Worm (Caenorhabditis elegans) whole organism, young adult: Measurements from ENCODE around the gene F46B6.13.
A peak's percentile ranks its signal among the peaks of the same experiment; 100 is the strongest.

ENCODE experiments used
- B0019.2 ChIP-seq: fragments of 200-800 bp; sonication (Bioruptor generic); conservative IDR thresholded peaks from 2 replicates; pipeline ENCODE4 v1.3.6; 2022; ENCODE audit warnings: missing genetic modification reagents, missing genetic modification characterization, missing compliant biosample characterization
- B0261.1 ChIP-seq: sonication (generic microtip); optimal IDR thresholded peaks from 2 replicates; lab custom pipeline; 2016; ENCODE audit warnings: mild to moderate bottlenecking, missing genetic modification characterization, moderate library complexity, missing compliant biosample characterization
- C06A6.2 ChIP-seq: fragments of 200-800 bp; sonication (Bioruptor generic); conservative IDR thresholded peaks from 2 replicates; pipeline ENCODE4 v1.3.6; 2022; ENCODE audit warnings: missing genetic modification characterization, missing compliant biosample characterization
- C17E4.6 ChIP-seq: fragments of 200-800 bp; sonication (Bioruptor generic); IDR thresholded peaks from 2 replicates; pipeline ENCODE4 v1.3.6; 2022; ENCODE audit warnings: missing genetic modification reagents, missing genetic modification characterization, missing compliant biosample characterization
- F22D6.2 ChIP-seq: sonication (generic microtip); optimal IDR thresholded peaks from 2 replicates; lab custom pipeline; 2016; ENCODE audit warnings: mild to moderate bottlenecking, missing genetic modification characterization, missing compliant biosample characterization
- F23B12.7 ChIP-seq: sonication (generic microtip); optimal IDR thresholded peaks from 2 replicates; lab custom pipeline; 2017; ENCODE audit warnings: missing genetic modification characterization, mild to moderate bottlenecking, missing compliant biosample characterization, antibody characterized with exemption, moderate library complexity; ENCODE audit not compliant: insufficient read depth
- F39B2.1 ChIP-seq: fragments of 200-800 bp; sonication (Bioruptor generic); IDR thresholded peaks from 2 replicates; pipeline ENCODE4 v1.3.6; 2022; ENCODE audit warnings: missing genetic modification reagents, missing genetic modification characterization, missing compliant biosample characterization
- K11D2.4 ChIP-seq: fragments of 200-800 bp; sonication (Bioruptor generic); IDR thresholded peaks from 2 replicates; pipeline ENCODE4 v1.3.6; 2022; ENCODE audit warnings: missing genetic modification reagents, missing genetic modification characterization, missing compliant biosample characterization
- K12H6.12 ChIP-seq: fragments of 200-800 bp; sonication (Bioruptor generic); optimal IDR thresholded peaks from 2 replicates; lab custom pipeline; 2018; ENCODE audit warnings: mild to moderate bottlenecking, missing genetic modification characterization, missing compliant biosample characterization
- T26A5.8 ChIP-seq: sonication (generic microtip); optimal IDR thresholded peaks from 2 replicates; lab custom pipeline; 2016; ENCODE audit warnings: missing genetic modification characterization, missing compliant biosample characterization
- Y53G8AR.9 ChIP-seq: fragments of 200-800 bp; sonication (Bioruptor generic); conservative IDR thresholded peaks from 2 replicates; pipeline ENCODE4 v1.3.6; 2022; ENCODE audit warnings: missing genetic modification reagents, missing genetic modification characterization, missing compliant biosample characterization
- Y95B8A.8 ChIP-seq: fragments of 200-800 bp; sonication (Bioruptor generic); IDR thresholded peaks from 2 replicates; pipeline ENCODE4 v1.3.6; 2022; ENCODE audit warnings: missing genetic modification reagents, missing genetic modification characterization, missing compliant biosample characterization
- ama-1 ChIP-seq, 3 experiments: fragments of 150-350 bp in 1 of 3; sonication (generic microtip) in 2 of 3; optimal IDR thresholded peaks; 2 replicates each; lab custom pipeline; 2014 to 2018; ENCODE audit warnings: missing biosample characterization in 2 of 3, missing genetic modification characterization in 2 of 3, missing genetic modification reagents in 2 of 3
- aptf-3 ChIP-seq: fragments of 200-800 bp; sonication (Bioruptor generic); IDR thresholded peaks from 2 replicates; pipeline ENCODE4 v1.3.6; 2022; ENCODE audit warnings: missing genetic modification characterization, missing compliant biosample characterization
- bed-1 ChIP-seq: fragments of 200-800 bp; sonication (Bioruptor generic); IDR thresholded peaks from 2 replicates; pipeline ENCODE4 v1.3.6; 2022; ENCODE audit warnings: missing genetic modification reagents, missing genetic modification characterization, missing compliant biosample characterization
- ccch-3 ChIP-seq: fragments of 200-800 bp; sonication (Bioruptor generic); optimal IDR thresholded peaks from 2 replicates; lab custom pipeline; 2018; ENCODE audit warnings: mild to moderate bottlenecking, missing genetic modification characterization, missing compliant biosample characterization
- chd-7 ChIP-seq: sonication (generic microtip); optimal IDR thresholded peaks from 2 replicates; lab custom pipeline; 2016; ENCODE audit warnings: mild to moderate bottlenecking, missing genetic modification characterization, moderate library complexity, missing compliant biosample characterization
- egrh-3 ChIP-seq: fragments of 200-800 bp; sonication (Bioruptor generic); IDR thresholded peaks from 2 replicates; pipeline ENCODE4 v1.3.6; 2022; ENCODE audit warnings: missing genetic modification reagents, missing genetic modification characterization, missing compliant biosample characterization
- gei-17 ChIP-seq: fragments of 200-800 bp; sonication (Bioruptor generic); optimal IDR thresholded peaks from 2 replicates; lab custom pipeline; 2018; ENCODE audit warnings: mild to moderate bottlenecking, missing genetic modification characterization, missing compliant biosample characterization
- hlh-26 ChIP-seq: fragments of 200-800 bp; sonication (Bioruptor generic); conservative IDR thresholded peaks from 2 replicates; pipeline ENCODE4 v1.3.6; 2022; ENCODE audit warnings: missing genetic modification reagents, missing genetic modification characterization, missing compliant biosample characterization
- hsf-1 ChIP-seq: fragments of 200-800 bp; sonication (Bioruptor generic); IDR thresholded peaks from 2 replicates; pipeline ENCODE4 v1.3.6; 2022; ENCODE audit warnings: missing genetic modification reagents, missing genetic modification characterization, missing compliant biosample characterization
- lag-1 ChIP-seq: fragments of 200-800 bp; sonication (Bioruptor generic); IDR thresholded peaks from 2 replicates; pipeline ENCODE4 v1.3.6; 2022; ENCODE audit warnings: missing genetic modification reagents, missing genetic modification characterization, missing compliant biosample characterization
- lin-26 ChIP-seq: fragments of 200-800 bp; sonication (Bioruptor generic); IDR thresholded peaks from 2 replicates; pipeline ENCODE4 v1.3.6; 2022; ENCODE audit warnings: missing genetic modification reagents, missing genetic modification characterization, missing compliant biosample characterization
- lin-54 ChIP-seq: fragments of 200-800 bp; sonication (Bioruptor generic); optimal IDR thresholded peaks from 2 replicates; lab custom pipeline; 2018; ENCODE audit warnings: mild to moderate bottlenecking, missing genetic modification characterization, missing compliant biosample characterization
- madf-8 ChIP-seq: fragments of 200-800 bp; sonication (Bioruptor generic); conservative IDR thresholded peaks from 2 replicates; pipeline ENCODE4 v1.3.6; 2022; ENCODE audit warnings: missing genetic modification reagents, missing genetic modification characterization, missing compliant biosample characterization
- mcd-1 ChIP-seq: fragments of 200-800 bp; sonication (Bioruptor generic); IDR thresholded peaks from 2 replicates; pipeline ENCODE4 v1.3.6; 2022; ENCODE audit warnings: missing genetic modification reagents, missing genetic modification characterization, missing compliant biosample characterization
- mel-28 ChIP-seq: sonication (generic microtip); optimal IDR thresholded peaks from 2 replicates; lab custom pipeline; 2016; ENCODE audit warnings: borderline replicate concordance, mild to moderate bottlenecking, missing genetic modification characterization, missing compliant biosample characterization
- mxl-1 ChIP-seq: sonication (generic microtip); optimal IDR thresholded peaks from 2 replicates; lab custom pipeline; 2016; ENCODE audit warnings: missing genetic modification characterization, missing compliant biosample characterization
- nfya-2 ChIP-seq: fragments of 200-800 bp; sonication (Bioruptor generic); IDR thresholded peaks from 2 replicates; pipeline ENCODE4 v1.3.6; 2022; ENCODE audit warnings: missing genetic modification reagents, missing genetic modification characterization, missing compliant biosample characterization
- nhr-120 ChIP-seq: fragments of 200-800 bp; sonication (Bioruptor generic); IDR thresholded peaks from 2 replicates; pipeline ENCODE4 v1.3.6; 2022; ENCODE audit warnings: missing genetic modification characterization, missing compliant biosample characterization
- nhr-80 ChIP-seq: sonication (generic microtip); optimal IDR thresholded peaks from 2 replicates; lab custom pipeline; 2016; ENCODE audit warnings: missing genetic modification characterization, missing compliant biosample characterization
- sea-2 ChIP-seq: fragments of 200-800 bp; sonication (Bioruptor generic); IDR thresholded peaks from 2 replicates; pipeline ENCODE4 v1.3.6; 2022; ENCODE audit warnings: missing genetic modification characterization, missing compliant biosample characterization
- snpc-1.1 ChIP-seq: sonication (generic microtip); optimal IDR thresholded peaks from 2 replicates; lab custom pipeline; 2017; ENCODE audit warnings: missing genetic modification characterization, mild to moderate bottlenecking, missing compliant biosample characterization, antibody characterized with exemption, moderate library complexity, missing genotype, missing genetic modification reagents; ENCODE audit not compliant: insufficient read depth
- somi-1 ChIP-seq: fragments of 200-800 bp; sonication (Bioruptor generic); optimal IDR thresholded peaks from 2 replicates; lab custom pipeline; 2018; ENCODE audit warnings: mild to moderate bottlenecking, missing genetic modification characterization, missing compliant biosample characterization
- tbp1 ChIP-seq: fragments of 200-800 bp; sonication (Bioruptor generic); optimal IDR thresholded peaks from 2 replicates; lab custom pipeline; 2018; ENCODE audit warnings: mild to moderate bottlenecking, missing genetic modification characterization, missing compliant biosample characterization
- unc-130 ChIP-seq: sonication (generic microtip); optimal IDR thresholded peaks from 2 replicates; lab custom pipeline; 2016; ENCODE audit warnings: missing genetic modification reagents, missing genetic modification characterization, missing compliant biosample characterization
- xnd-1 ChIP-seq: sonication (generic microtip); optimal IDR thresholded peaks from 2 replicates; lab custom pipeline; 2016; ENCODE audit warnings: missing genotype, missing genetic modification reagents, missing genetic modification characterization, missing compliant biosample characterization
- zfh-2 ChIP-seq: fragments of 200-800 bp; sonication (Bioruptor generic); conservative IDR thresholded peaks from 2 replicates; pipeline ENCODE4 v1.3.6; 2022; ENCODE audit warnings: missing genetic modification reagents, missing genetic modification characterization, missing compliant biosample characterization

F46B6.13 gene

DNA sequence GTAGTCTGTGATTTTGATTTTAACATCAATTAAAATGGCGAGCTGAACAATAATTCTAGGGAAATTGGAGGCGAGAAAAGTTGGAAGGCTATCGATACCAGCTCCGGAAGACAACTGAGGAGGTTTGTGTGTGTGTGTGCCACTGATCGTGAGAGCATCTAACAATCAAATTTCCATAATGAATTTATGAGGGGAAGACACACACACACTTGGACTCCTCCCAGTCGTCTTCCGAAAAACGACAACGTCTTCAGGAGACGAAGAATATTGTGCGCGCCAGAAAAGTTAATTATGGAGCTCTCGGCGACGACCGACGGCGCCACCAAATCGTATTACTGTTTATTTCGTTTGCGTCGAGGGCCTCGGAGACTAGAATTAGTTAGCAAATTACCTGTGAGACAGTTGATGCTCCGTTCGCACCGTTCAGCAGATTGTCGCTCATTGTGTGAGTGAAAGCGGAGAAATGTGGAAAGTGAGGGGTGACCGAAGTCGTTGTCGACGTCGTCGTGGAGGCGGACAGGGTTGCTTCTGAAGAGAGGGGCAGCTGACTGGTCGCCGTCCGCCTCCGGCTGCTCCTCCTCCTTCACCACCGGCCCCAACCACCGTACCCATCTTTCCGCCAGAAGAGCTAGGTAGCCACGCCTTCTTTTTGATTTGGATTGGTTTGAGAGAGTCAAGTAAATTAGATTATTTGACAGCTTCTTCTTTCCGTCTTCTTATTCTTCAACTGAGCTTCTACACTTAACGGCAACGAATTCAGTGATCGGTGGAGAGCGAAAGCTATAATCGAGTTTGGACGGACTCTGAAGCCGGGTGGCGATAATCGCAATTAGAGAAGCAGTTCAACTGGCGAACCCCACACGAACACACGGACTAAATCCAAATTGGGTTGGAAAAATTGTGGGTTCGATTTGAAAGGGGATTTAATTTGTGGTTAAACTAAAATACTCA lies 29.9 kb downstream of the F46B6.13 start, which contains the start of gene unc-42:
unc-42 (minus strand) TSS at position 564 of the 951 bp plus-strand sequence.
- TF ChIP-seq somi-1 = peak; percentile 17
- peak; percentile 98 for TF ChIP-seq zfh-2 (GFP tag; lab: Robert Waterston, UW)
- peak; percentile 81 for TF ChIP-seq egrh-3
- no peak for TF ChIP-seq nhr-80 (tag; lab: Kevin White, UChicago)
- TF ChIP-seq aptf-3 = no peak
- no peak for TF ChIP-seq lin-26
- TF ChIP-seq sea-2 (GFP tag; lab: Robert Waterston, UW) = 0 out of 2 replicates have a peak, but pooled peaks have one; percentile 38
- TF ChIP-seq mel-28 (tag; lab: Kevin White, UChicago) = no peak
- TF ChIP-seq snpc-1.1 (tag; lab: Kevin White, UChicago) = no peak
- no peak for TF ChIP-seq B0019.2 (GFP tag; lab: Robert Waterston, UW)
- no peak for TF ChIP-seq K11D2.4
- TF ChIP-seq hsf-1 (GFP tag; lab: Robert Waterston, UW) = no peak
- TF ChIP-seq mcd-1 (GFP tag; lab: Robert Waterston, UW) = no peak
- no peak for TF ChIP-seq Y53G8AR.9 (GFP tag; lab: Robert Waterston, UW)
- no peak for TF ChIP-seq tbp1 (GFP tag; lab: Kevin White, UChicago)
- no peak for TF ChIP-seq xnd-1 (tag; lab: Kevin White, UChicago)
- no peak for TF ChIP-seq B0261.1
- no peak for TF ChIP-seq lin-54 (GFP tag; lab: Kevin White, UChicago)
- no peak for TF ChIP-seq nhr-120 (GFP tag; lab: Robert Waterston, UW)
- no peak for TF ChIP-seq C17E4.6 (GFP tag; lab: Robert Waterston, UW)
- no peak for TF ChIP-seq F22D6.2 (tag; lab: Kevin White, UChicago)
- no peak for TF ChIP-seq C06A6.2
- no peak for TF ChIP-seq madf-8 (GFP tag; lab: Robert Waterston, UW)
- TF ChIP-seq ccch-3 (GFP tag; lab: Kevin White, UChicago) = no peak
- TF ChIP-seq hlh-26 = no peak
- TF ChIP-seq nfya-2 (GFP tag; lab: Robert Waterston, UW) = no peak
- TF ChIP-seq bed-1 = no peak
- TF ChIP-seq Y95B8A.8 (GFP tag; lab: Robert Waterston, UW) = 0 out of 2 replicates have a peak, but pooled peaks have one; percentile 12
- TF ChIP-seq lag-1 (GFP tag; lab: Robert Waterston, UW) = no peak
- TF ChIP-seq F39B2.1 (GFP tag; lab: Robert Waterston, UW) = no peak
- TF ChIP-seq unc-130 (GFP tag; lab: Kevin White, UChicago) = no peak
- TF ChIP-seq, all 124 proteins: peak for 5

DNA sequence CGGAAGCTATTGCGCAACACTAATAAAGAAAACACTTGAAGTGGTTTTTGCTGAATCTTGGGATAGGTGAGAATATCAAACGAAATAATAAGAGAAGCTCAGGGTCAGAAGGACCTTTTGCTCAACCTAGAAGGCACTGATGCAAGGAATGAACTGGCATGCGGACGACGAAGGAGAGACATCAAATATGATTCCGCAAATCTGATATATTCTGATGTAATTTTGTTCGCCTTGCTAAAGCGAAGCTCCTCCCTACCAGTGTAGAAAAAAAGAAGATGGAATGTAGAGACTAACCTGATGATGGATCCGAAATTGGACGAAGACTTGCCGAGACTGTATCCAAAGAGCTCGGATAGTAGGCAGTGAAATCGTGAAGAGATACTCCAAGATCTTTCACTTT lies 31.0 kb downstream of the F46B6.13 start:
- TF ChIP-seq T26A5.8 (tag; lab: Kevin White, UChicago) = no peak
- no peak for TF ChIP-seq K12H6.12 (tag; lab: Kevin White, UChicago)
- TF ChIP-seq gei-17 (GFP tag; lab: Kevin White, UChicago) = no peak
- no peak for TF ChIP-seq Y53G8AR.9 (GFP tag; lab: Robert Waterston, UW)
- no peak for TF ChIP-seq F23B12.7 (tag; lab: Kevin White, UChicago)
- no peak for TF ChIP-seq chd-7 (tag; lab: Kevin White, UChicago)
- TF ChIP-seq ama-1 (optimal IDR thresholded peaks at IDR 0.05; lab: Kevin White, UChicago) = no peak
- no peak for TF ChIP-seq ama-1 (GFP tag; optimal IDR thresholded peaks at IDR 0.05; lab: Kevin White, UChicago)
- TF ChIP-seq sea-2 (GFP tag; lab: Robert Waterston, UW) = no peak
- no peak for TF ChIP-seq mxl-1 (tag; lab: Kevin White, UChicago)
